Fruit fly (Drosophila melanogaster) whole organism, prepupa: Measurements from ENCODE around the gene Mst84Dd.

Source experiments
- CG10631 ChIP-seq: fragments of 200-800 bp; sonication (Bioruptor generic); optimal IDR thresholded peaks from 2 replicates; lab custom pipeline; 2016; ENCODE audit warnings: missing biosample characterization, missing genetic modification characterization
- CG10669 ChIP-seq: fragments of 200-800 bp; sonication (Bioruptor generic); optimal IDR thresholded peaks from 3 replicates; lab custom pipeline; 2018; ENCODE audit warnings: missing biosample characterization, mild to moderate bottlenecking, missing genetic modification characterization, moderate library complexity
- CG11294 ChIP-seq: fragments of 200-800 bp; sonication (Bioruptor generic); IDR thresholded peaks from 2 replicates; pipeline ENCODE4 v1.3.6; 2022; ENCODE audit warnings: missing biosample characterization, missing genetic modification characterization
- CG11762 ChIP-seq: fragments of 200-800 bp; sonication (Bioruptor generic); optimal IDR thresholded peaks from 3 replicates; lab custom pipeline; 2016; ENCODE audit warnings: missing biosample characterization, missing genetic modification characterization; ENCODE audit not compliant: insufficient read depth
- CG11902 ChIP-seq: fragments of 200-800 bp; sonication (Bioruptor generic); optimal IDR thresholded peaks from 3 replicates; lab custom pipeline; 2016; ENCODE audit warnings: missing biosample characterization, missing genetic modification characterization
- CG15336 ChIP-seq: fragments of 200-800 bp; sonication (Bioruptor generic); IDR thresholded peaks from 2 replicates; pipeline ENCODE4 v1.3.6; 2022; ENCODE audit warnings: missing biosample characterization, missing genetic modification characterization
- CG1621 ChIP-seq: fragments of 200-800 bp; sonication (Bioruptor generic); optimal IDR thresholded peaks from 3 replicates; lab custom pipeline; 2018; ENCODE audit warnings: missing biosample characterization, mild to moderate bottlenecking, missing genetic modification characterization
- CG16779 ChIP-seq: fragments of 200-800 bp; sonication (Bioruptor generic); optimal IDR thresholded peaks from 3 replicates; lab custom pipeline; 2017; ENCODE audit warnings: missing biosample characterization, mild to moderate bottlenecking, missing genetic modification characterization
- CG31627 ChIP-seq: fragments of 200-800 bp; sonication (Bioruptor generic); optimal IDR thresholded peaks from 3 replicates; lab custom pipeline; 2016; ENCODE audit warnings: missing biosample characterization, missing genetic modification characterization
- CG32006 ChIP-seq: fragments of 200-800 bp; sonication (Bioruptor generic); optimal IDR thresholded peaks from 3 replicates; lab custom pipeline; 2017; ENCODE audit warnings: missing biosample characterization, mild to moderate bottlenecking, missing genetic modification characterization
- CG3919 ChIP-seq: fragments of 200-800 bp; sonication (Bioruptor generic); optimal IDR thresholded peaks from 3 replicates; lab custom pipeline; 2016; ENCODE audit warnings: missing biosample characterization, missing genetic modification characterization
- CG4318 ChIP-seq: fragments of 200-800 bp; sonication (Bioruptor generic); optimal IDR thresholded peaks from 3 replicates; lab custom pipeline; 2017; ENCODE audit warnings: missing biosample characterization, mild to moderate bottlenecking, missing genetic modification characterization
- CG6163 ChIP-seq: fragments of 200-800 bp; sonication (Bioruptor generic); IDR thresholded peaks from 3 replicates; pipeline ENCODE4 v1.3.6; 2022; ENCODE audit warnings: missing biosample characterization, missing genetic modification characterization
- CG6792 ChIP-seq: fragments of 200-800 bp; sonication (Bioruptor generic); optimal IDR thresholded peaks from 3 replicates; lab custom pipeline; 2016; ENCODE audit warnings: missing biosample characterization, missing genetic modification characterization
- CG6808 ChIP-seq: fragments of 200-800 bp; sonication (Bioruptor generic); optimal IDR thresholded peaks from 3 replicates; lab custom pipeline; 2017; ENCODE audit warnings: missing biosample characterization, missing genetic modification characterization, mild to moderate bottlenecking, moderate library complexity, missing genetic modification reagents
- CG6854 ChIP-seq: fragments of 200-800 bp; sonication (Bioruptor generic); optimal IDR thresholded peaks from 2 replicates; lab custom pipeline; 2017; ENCODE audit warnings: missing biosample characterization, mild to moderate bottlenecking, missing genetic modification characterization
- CG7368 ChIP-seq: fragments of 200-800 bp; sonication (Bioruptor generic); optimal IDR thresholded peaks from 3 replicates; lab custom pipeline; 2016; ENCODE audit warnings: missing biosample characterization, missing genetic modification characterization
- CG8119 ChIP-seq: fragments of 200-800 bp; sonication (Bioruptor generic); IDR thresholded peaks from 3 replicates; pipeline ENCODE4 v1.3.6; 2022; ENCODE audit warnings: missing biosample characterization, missing genetic modification characterization
- CG8319 ChIP-seq: fragments of 200-800 bp; sonication (Bioruptor generic); optimal IDR thresholded peaks from 3 replicates; lab custom pipeline; 2016; ENCODE audit warnings: missing biosample characterization, missing genetic modification characterization
- CG8632 ChIP-seq: fragments of 200-800 bp; sonication (Bioruptor generic); optimal IDR thresholded peaks from 3 replicates; lab custom pipeline; 2016; ENCODE audit warnings: missing biosample characterization, missing genetic modification characterization
- CG9139 ChIP-seq: fragments of 200-800 bp; sonication (Bioruptor generic); optimal IDR thresholded peaks from 3 replicates; lab custom pipeline; 2017; ENCODE audit warnings: missing biosample characterization, mild to moderate bottlenecking, missing genetic modification characterization
- Eip75B ChIP-seq: fragments of 200-800 bp; sonication (Bioruptor generic); optimal IDR thresholded peaks from 3 replicates; lab custom pipeline; 2016; ENCODE audit warnings: missing biosample characterization, missing genetic modification characterization
- Eip78C ChIP-seq: fragments of 200-800 bp; sonication (Bioruptor generic); peaks from one replicate; lab custom pipeline; 2016; ENCODE audit warnings: missing biosample characterization, missing genetic modification characterization
- Eip93F ChIP-seq: fragments of 200-800 bp; sonication (Bioruptor generic); optimal IDR thresholded peaks from 2 replicates; lab custom pipeline; 2016; ENCODE audit warnings: missing biosample characterization, mild to moderate bottlenecking, missing genetic modification characterization
- Ets96B ChIP-seq: fragments of 200-800 bp; optimal IDR thresholded peaks from 2 replicates; lab custom pipeline; 2019; ENCODE audit warnings: missing biosample characterization, mild to moderate bottlenecking, missing genetic modification characterization, moderate library complexity
- Gug ChIP-seq: fragments of 200-800 bp; sonication (Bioruptor generic); IDR thresholded peaks from 2 replicates; pipeline ENCODE4 v1.3.6; 2022; ENCODE audit warnings: missing biosample characterization, missing genetic modification characterization
- Hr39 ChIP-seq: fragments of 200-800 bp; sonication (Bioruptor generic); optimal IDR thresholded peaks from 2 replicates; lab custom pipeline; 2016; ENCODE audit warnings: missing biosample characterization, missing genetic modification characterization
- Hr4 ChIP-seq: fragments of 200-800 bp; sonication (Bioruptor generic); optimal IDR thresholded peaks from 3 replicates; lab custom pipeline; 2016; ENCODE audit warnings: missing biosample characterization, missing genetic modification characterization
- Sox14 ChIP-seq: fragments of 200-800 bp; sonication (Bioruptor generic); optimal IDR thresholded peaks from 3 replicates; lab custom pipeline; 2016; ENCODE audit warnings: missing biosample characterization, missing genetic modification characterization
- Sox15 ChIP-seq: fragments of 200-800 bp; sonication (Bioruptor generic); optimal IDR thresholded peaks from 3 replicates; lab custom pipeline; 2016; ENCODE audit warnings: missing biosample characterization, missing genetic modification characterization
- acj6 ChIP-seq: fragments of 200-800 bp; sonication (Bioruptor generic); optimal IDR thresholded peaks from 3 replicates; lab custom pipeline; 2016; ENCODE audit warnings: missing biosample characterization, missing genetic modification characterization
- dac ChIP-seq: fragments of 200-800 bp; sonication (Bioruptor generic); optimal IDR thresholded peaks from 2 replicates; lab custom pipeline; 2017; ENCODE audit warnings: missing biosample characterization, mild to moderate bottlenecking, missing genetic modification characterization
- dsx ChIP-seq: fragments of 200-800 bp; optimal IDR thresholded peaks from 3 replicates; lab custom pipeline; 2019; ENCODE audit warnings: missing biosample characterization, mild to moderate bottlenecking, missing genetic modification characterization, moderate library complexity; ENCODE audit not compliant: poor library complexity, severe bottlenecking
- eg ChIP-seq: fragments of 200-800 bp; sonication (Bioruptor generic); IDR thresholded peaks from 3 replicates; pipeline ENCODE4 v1.3.6; 2022; ENCODE audit warnings: missing biosample characterization, missing genetic modification characterization
- esn ChIP-seq: fragments of 200-800 bp; sonication (Bioruptor generic); optimal IDR thresholded peaks from 2 replicates; lab custom pipeline; 2016; ENCODE audit warnings: missing biosample characterization, mild to moderate bottlenecking, missing genetic modification characterization, moderate library complexity
- fd59A ChIP-seq: fragments of 200-800 bp; sonication (Bioruptor generic); optimal IDR thresholded peaks from 2 replicates; lab custom pipeline; 2017; ENCODE audit warnings: missing biosample characterization, mild to moderate bottlenecking, missing genetic modification characterization, missing genetic modification reagents
- fkh ChIP-seq: fragments of 200-800 bp; sonication (Bioruptor generic); optimal IDR thresholded peaks from 3 replicates; lab custom pipeline; 2017; ENCODE audit warnings: missing biosample characterization, mild to moderate bottlenecking, missing genetic modification characterization, moderate library complexity
- lz ChIP-seq: fragments of 200-800 bp; sonication (Bioruptor generic); optimal IDR thresholded peaks from 3 replicates; lab custom pipeline; 2016; ENCODE audit warnings: missing biosample characterization, missing genetic modification characterization
- net ChIP-seq: fragments of 200-800 bp; sonication (Bioruptor generic); optimal IDR thresholded peaks from 3 replicates; lab custom pipeline; 2016; ENCODE audit warnings: missing biosample characterization, missing genetic modification characterization
- pdm3 ChIP-seq: fragments of 200-800 bp; sonication (Bioruptor generic); optimal IDR thresholded peaks from 3 replicates; lab custom pipeline; 2016; ENCODE audit warnings: missing biosample characterization, missing genetic modification characterization
- salr ChIP-seq, 2 experiments: fragments of 200-800 bp; sonication (Bioruptor generic); optimal IDR thresholded peaks; 3 replicates each; lab custom pipeline; 2016 to 2018; ENCODE audit warnings: missing biosample characterization in 2 of 2, missing genetic modification characterization in 2 of 2, mild to moderate bottlenecking in 1 of 2
- spab ChIP-seq: fragments of 200-800 bp; sonication (Bioruptor generic); optimal IDR thresholded peaks from 2 replicates; lab custom pipeline; 2017; ENCODE audit warnings: missing biosample characterization, mild to moderate bottlenecking, missing genetic modification characterization, missing genetic modification reagents
- ss ChIP-seq, 2 experiments: fragments of 200-800 bp; sonication (Bioruptor generic); optimal IDR thresholded peaks; 2 replicates in 1 of 2; 3 replicates in 1 of 2; lab custom pipeline; 2017 to 2018; ENCODE audit warnings: mild to moderate bottlenecking in 2 of 2, missing biosample characterization in 2 of 2, missing genetic modification characterization in 2 of 2, moderate library complexity in 1 of 2
- svp ChIP-seq: fragments of 200-800 bp; sonication (Bioruptor generic); peaks from one replicate; lab custom pipeline; 2016; ENCODE audit warnings: missing biosample characterization, missing genetic modification characterization
- topi ChIP-seq: fragments of 200-800 bp; sonication (Bioruptor generic); optimal IDR thresholded peaks from 3 replicates; lab custom pipeline; 2016; ENCODE audit warnings: missing biosample characterization, missing genetic modification characterization
- vri ChIP-seq: fragments of 200-800 bp; sonication (Bioruptor generic); optimal IDR thresholded peaks from 3 replicates; lab custom pipeline; 2016; ENCODE audit warnings: missing biosample characterization, mild to moderate bottlenecking, missing genetic modification characterization

Mst84Dd gene

dm6 chr3R:7334613-7335012, 29.0 kb downstream of the Mst84Dd start:
- TF ChIP-seq topi (GFP tag; lab: Kevin White, UChicago) (no peak), CG4318 (GFP tag; lab: Kevin White, UChicago) (no peak), vri (GFP tag; lab: Kevin White, UChicago) (peak; percentile 28), svp (GFP tag; lab: Kevin White, UChicago) (peak; percentile 26), Hr4 (GFP tag; lab: Kevin White, UChicago) (no peak), eg (no peak), fd59A (no peak), dsx (GFP tag; lab: Kevin White, UChicago) (no peak), CG31627 (GFP tag; lab: Kevin White, UChicago) (no peak), ss (GFP tag; optimal IDR thresholded peaks at IDR 0.05; lab: Kevin White, UChicago) (no peak), acj6 (GFP tag; lab: Kevin White, UChicago) (no peak), CG16779 (tag; lab: Kevin White, UChicago) (no peak), CG11294 (no peak), CG11902 (no peak), CG11762 (GFP tag; lab: Kevin White, UChicago) (no peak), CG8319 (GFP tag; lab: Kevin White, UChicago) (no peak), CG15336 (GFP tag; lab: Robert Waterston, UW) (no peak), CG6808 (GFP tag; lab: Kevin White, UChicago) (no peak), CG7368 (no peak), Sox15 (GFP tag; lab: Kevin White, UChicago) (no peak), CG10669 (GFP tag; lab: Kevin White, UChicago) (no peak), CG8632 (GFP tag; lab: Kevin White, UChicago) (no peak), Sox14 (GFP tag; lab: Kevin White, UChicago) (no peak), Eip75B (GFP tag; lab: Kevin White, UChicago) (no peak), esn (GFP tag; lab: Kevin White, UChicago) (peak; percentile 22), CG9139 (GFP tag; lab: Kevin White, UChicago) (no peak), CG6854 (GFP tag; lab: Kevin White, UChicago) (no peak), CG1621 (no peak), Eip78C (GFP tag; lab: Kevin White, UChicago) (peak; percentile 48), Ets96B (tag; lab: Kevin White, UChicago) (no peak), lz (GFP tag; lab: Kevin White, UChicago) (no peak), CG6163 (GFP tag; lab: Robert Waterston, UW) (no peak), CG32006 (no peak), CG10631 (GFP tag; lab: Kevin White, UChicago) (peak; percentile 0)

- TF ChIP-seq net (GFP tag; lab: Kevin White, UChicago) = no peak
- TF ChIP-seq Eip75B (GFP tag; lab: Kevin White, UChicago) = no peak
- TF ChIP-seq CG11902 = no peak
- TF ChIP-seq CG6792 (GFP tag; lab: Kevin White, UChicago) = no peak
- peak; percentile 26 for TF ChIP-seq pdm3
- no peak for TF ChIP-seq lz (GFP tag; lab: Kevin White, UChicago)
- TF ChIP-seq CG3919 (GFP tag; lab: Kevin White, UChicago) = no peak
- TF ChIP-seq salr (GFP tag; optimal IDR thresholded peaks at IDR 0.05; lab: Kevin White, UChicago) = peak in 1 of 2 experiments; percentile 2
- no peak for TF ChIP-seq CG10669 (GFP tag; lab: Kevin White, UChicago)
- no peak for TF ChIP-seq Ets96B (tag; lab: Kevin White, UChicago)
- TF ChIP-seq CG6163 (GFP tag; lab: Robert Waterston, UW) = 0 out of 3 replicates have a peak, but pooled peaks have one; percentile 18
- peak; percentile 59 for TF ChIP-seq CG4318 (GFP tag; lab: Kevin White, UChicago)
- TF ChIP-seq CG32006 = peak; percentile 78
- no peak for TF ChIP-seq vri (GFP tag; lab: Kevin White, UChicago)
- TF ChIP-seq CG31627 (GFP tag; lab: Kevin White, UChicago) = no peak
- peak; percentile 63 for TF ChIP-seq Eip78C (GFP tag; lab: Kevin White, UChicago)
- TF ChIP-seq CG9139 (GFP tag; lab: Kevin White, UChicago) = no peak
- no peak for TF ChIP-seq dsx (GFP tag; lab: Kevin White, UChicago)
- TF ChIP-seq CG8632 (GFP tag; lab: Kevin White, UChicago) = no peak
- TF ChIP-seq Hr4 (GFP tag; lab: Kevin White, UChicago) = peak; percentile 72
- TF ChIP-seq Hr39 (GFP tag; lab: Kevin White, UChicago) = no peak
- TF ChIP-seq spab (GFP tag; lab: Kevin White, UChicago) = no peak
- no peak for TF ChIP-seq CG10631 (GFP tag; lab: Kevin White, UChicago)
- no peak for TF ChIP-seq ss (GFP tag; optimal IDR thresholded peaks at IDR 0.05; lab: Kevin White, UChicago)
- TF ChIP-seq svp (GFP tag; lab: Kevin White, UChicago) = no peak
- TF ChIP-seq Gug (GFP tag; lab: Robert Waterston, UW) = peak; percentile 53; the same call in 1 of the 2 replicates
- TF ChIP-seq eg = peak; percentile 75
- no peak for TF ChIP-seq fd59A
- no peak for TF ChIP-seq Eip93F (GFP tag; lab: Kevin White, UChicago)
- no peak for TF ChIP-seq fkh (GFP tag; lab: Kevin White, UChicago)
- TF ChIP-seq CG6808 (GFP tag; lab: Kevin White, UChicago) = no peak
- TF ChIP-seq dac (GFP tag; lab: Kevin White, UChicago) = peak; percentile 61
- TF ChIP-seq Sox14 (GFP tag; lab: Kevin White, UChicago) = no peak
- peak; percentile 70; the same call in 2 of the 3 replicates for TF ChIP-seq CG8119 (GFP tag; lab: Robert Waterston, UW)
- TF ChIP-seq CG15336 (GFP tag; lab: Robert Waterston, UW) = peak; percentile 74
Observed at dm6 chr3R:7330695-7331094, 32.9 kb downstream of the Mst84Dd start.
